Fruit fly (Drosophila melanogaster) whole organism, embryonic: ENCODE measurements around the gene ss.

Experiments
- ATbp ChIP-seq: fragments of 200-800 bp; sonication (Bioruptor generic); optimal IDR thresholded peaks from 2 replicates; lab custom pipeline; 2017; ENCODE audit warnings: missing biosample characterization, mild to moderate bottlenecking, missing genetic modification characterization, missing genetic modification reagents
- Abd-B ChIP-seq: fragments of 200-800 bp; sonication (Bioruptor generic); optimal IDR thresholded peaks from 2 replicates; lab custom pipeline; 2018; ENCODE audit warnings: missing biosample characterization, mild to moderate bottlenecking, missing genetic modification characterization, moderate library complexity
- Adf1 ChIP-seq: fragments of 200-800 bp; sonication (Bioruptor generic); IDR thresholded peaks from 2 replicates; pipeline ENCODE4 v1.3.6; 2022; ENCODE audit warnings: missing biosample characterization, missing genetic modification characterization
- Aef1 ChIP-seq: fragments of 200-800 bp; sonication (Bioruptor generic); IDR thresholded peaks from 3 replicates; pipeline ENCODE4 v1.3.6; 2022; ENCODE audit warnings: missing biosample characterization, missing genetic modification characterization
- B-H2 ChIP-seq: fragments of 200-800 bp; sonication (Bioruptor generic); optimal IDR thresholded peaks from 2 replicates; lab custom pipeline; 2018; ENCODE audit warnings: missing biosample characterization, mild to moderate bottlenecking, missing genetic modification characterization
- CG12299 ChIP-seq: fragments of 200-800 bp; sonication (Bioruptor generic); optimal IDR thresholded peaks from 2 replicates; lab custom pipeline; 2018; ENCODE audit warnings: missing biosample characterization, mild to moderate bottlenecking, missing genetic modification characterization
- CG13424 ChIP-seq: fragments of 200-800 bp; sonication (Bioruptor generic); optimal IDR thresholded peaks from 2 replicates; lab custom pipeline; 2019; ENCODE audit warnings: missing biosample characterization, mild to moderate bottlenecking, missing genetic modification characterization, moderate library complexity
- CG13775 ChIP-seq: fragments of 200-800 bp; sonication (Bioruptor generic); optimal IDR thresholded peaks from 3 replicates; lab custom pipeline; 2017; ENCODE audit warnings: missing biosample characterization, mild to moderate bottlenecking, missing genetic modification characterization
- CG15479 ChIP-seq: fragments of 200-800 bp; sonication (Bioruptor generic); optimal IDR thresholded peaks from 3 replicates; lab custom pipeline; 2019; ENCODE audit warnings: missing biosample characterization, mild to moderate bottlenecking, missing genetic modification characterization, moderate library complexity
- CG16779 ChIP-seq: fragments of 200-800 bp; sonication (Bioruptor generic); IDR thresholded peaks from 2 replicates; pipeline ENCODE4 v1.3.6; 2022; ENCODE audit warnings: missing biosample characterization, missing genetic modification characterization
- CG17912 ChIP-seq: fragments of 200-800 bp; sonication (Bioruptor generic); optimal IDR thresholded peaks from 2 replicates; lab custom pipeline; 2018; ENCODE audit warnings: missing biosample characterization, mild to moderate bottlenecking, missing genetic modification characterization
- CG18262 ChIP-seq: fragments of 200-800 bp; optimal IDR thresholded peaks from 3 replicates; lab custom pipeline; 2019; ENCODE audit warnings: missing biosample characterization, mild to moderate bottlenecking, missing genetic modification characterization, moderate library complexity
- CG2199 ChIP-seq: fragments of 200-800 bp; sonication (Bioruptor generic); IDR thresholded peaks from 3 replicates; pipeline ENCODE4 v1.3.6; 2022; ENCODE audit warnings: missing biosample characterization, missing genetic modification characterization
- CG2678 ChIP-seq: fragments of 200-800 bp; sonication (Bioruptor generic); optimal IDR thresholded peaks from 3 replicates; lab custom pipeline; 2019; ENCODE audit warnings: missing biosample characterization, mild to moderate bottlenecking, missing genetic modification characterization, moderate library complexity
- CG31441 ChIP-seq: fragments of 200-800 bp; sonication (Bioruptor generic); IDR thresholded peaks from 2 replicates; pipeline ENCODE4 v1.3.6; 2022; ENCODE audit warnings: missing biosample characterization, missing genetic modification characterization
- CG32772 ChIP-seq: fragments of 200-800 bp; sonication (Bioruptor generic); IDR thresholded peaks from 2 replicates; pipeline ENCODE4 v1.3.6; 2022; ENCODE audit warnings: missing biosample characterization, missing genetic modification characterization
- CG3407 ChIP-seq: fragments of 200-800 bp; sonication (Bioruptor generic); optimal IDR thresholded peaks from 2 replicates; lab custom pipeline; 2018; ENCODE audit warnings: missing biosample characterization, mild to moderate bottlenecking, missing genetic modification characterization
- CG4707 ChIP-seq: fragments of 200-800 bp; sonication (Bioruptor generic); optimal IDR thresholded peaks from 2 replicates; lab custom pipeline; 2018; ENCODE audit warnings: missing biosample characterization, mild to moderate bottlenecking, missing genetic modification characterization, moderate library complexity
- CG5953 ChIP-seq: fragments of 200-800 bp; sonication (Bioruptor generic); IDR thresholded peaks from 2 replicates; pipeline ENCODE4 v1.3.6; 2022; ENCODE audit warnings: missing biosample characterization, missing genetic modification characterization
- CG6175 ChIP-seq: fragments of 200-800 bp; sonication (Bioruptor generic); IDR thresholded peaks from 3 replicates; pipeline ENCODE4 v1.3.6; 2022; ENCODE audit warnings: missing biosample characterization, missing genetic modification characterization
- CG6854 ChIP-seq: fragments of 200-800 bp; sonication (Bioruptor generic); optimal IDR thresholded peaks from 3 replicates; lab custom pipeline; 2017; ENCODE audit warnings: missing biosample characterization, mild to moderate bottlenecking, missing genetic modification characterization
- CG7372 ChIP-seq: fragments of 200-800 bp; sonication (Bioruptor generic); IDR thresholded peaks from 2 replicates; pipeline ENCODE4 v1.3.6; 2022; ENCODE audit warnings: missing biosample characterization, missing genetic modification characterization
- CG9797 ChIP-seq: fragments of 200-800 bp; sonication (Bioruptor generic); optimal IDR thresholded peaks from 3 replicates; lab custom pipeline; 2018; ENCODE audit warnings: missing biosample characterization, mild to moderate bottlenecking, missing genetic modification characterization
- Dad ChIP-seq: fragments of 200-800 bp; sonication (Bioruptor generic); optimal IDR thresholded peaks from 3 replicates; lab custom pipeline; 2016; ENCODE audit warnings: missing biosample characterization, missing genetic modification characterization
- Eip74EF ChIP-seq, 2 experiments: fragments of 200-800 bp in 1 of 2; fragments of >200 bp in 1 of 2; sonication (Bioruptor generic) in 1 of 2; optimal IDR thresholded peaks; 2 replicates each; lab custom pipeline; 2017 to 2019; ENCODE audit warnings: missing biosample characterization in 2 of 2, missing genetic modification characterization in 2 of 2, mild to moderate bottlenecking in 1 of 2, moderate library complexity in 1 of 2
- Myb ChIP-seq: fragments of 200-800 bp; sonication (Bioruptor generic); optimal IDR thresholded peaks from 2 replicates; lab custom pipeline; 2016; ENCODE audit warnings: missing biosample characterization, missing genetic modification characterization
- Neu2 ChIP-seq: fragments of 200-800 bp; sonication (Bioruptor generic); optimal IDR thresholded peaks from 3 replicates; lab custom pipeline; 2016; ENCODE audit warnings: missing biosample characterization, missing genetic modification characterization, borderline replicate concordance
- Nf-YC ChIP-seq: fragments of 200-800 bp; optimal IDR thresholded peaks from 3 replicates; lab custom pipeline; 2019; ENCODE audit warnings: missing biosample characterization, mild to moderate bottlenecking, missing genetic modification characterization, moderate library complexity
- Pdp1 ChIP-seq, 2 experiments: fragments of 200-800 bp; sonication (Bioruptor generic); optimal IDR thresholded peaks; 3 replicates each; lab custom pipeline; 2016; ENCODE audit warnings: missing biosample characterization in 2 of 2, missing genetic modification characterization in 2 of 2, mild to moderate bottlenecking in 1 of 2, moderate library complexity in 1 of 2
- Ravus ChIP-seq: fragments of 200-800 bp; sonication (Bioruptor generic); IDR thresholded peaks from 2 replicates; pipeline ENCODE4 v1.3.6; 2022; ENCODE audit warnings: missing biosample characterization, missing genetic modification characterization
- Rx ChIP-seq: fragments of 200-800 bp; sonication (Bioruptor generic); IDR thresholded peaks from 2 replicates; pipeline ENCODE4 v1.3.6; 2022; ENCODE audit warnings: missing biosample characterization, missing genetic modification characterization
- Sox100B ChIP-seq: fragments of 200-800 bp; sonication (Bioruptor generic); optimal IDR thresholded peaks from 3 replicates; lab custom pipeline; 2018; ENCODE audit warnings: missing biosample characterization, mild to moderate bottlenecking, missing genetic modification characterization
- Sry-δ ChIP-seq: fragments of 200-800 bp; sonication (Bioruptor generic); optimal IDR thresholded peaks from 2 replicates; lab custom pipeline; 2016; ENCODE audit warnings: missing biosample characterization, missing genetic modification characterization
- Ssrp ChIP-seq: fragments of 200-800 bp; sonication (Bioruptor generic); optimal IDR thresholded peaks from 2 replicates; lab custom pipeline; 2018; ENCODE audit warnings: missing biosample characterization, mild to moderate bottlenecking, missing genetic modification characterization, moderate library complexity
- br ChIP-seq: fragments of >200 bp; optimal IDR thresholded peaks from 2 replicates; lab custom pipeline; 2017
- disco-r ChIP-seq: fragments of 200-800 bp; sonication (Bioruptor generic); optimal IDR thresholded peaks from 2 replicates; lab custom pipeline; 2016; ENCODE audit warnings: missing biosample characterization, missing genetic modification characterization
- en ChIP-seq: fragments of 200-800 bp; sonication (Bioruptor generic); optimal IDR thresholded peaks from 2 replicates; lab custom pipeline; 2016; ENCODE audit warnings: missing biosample characterization, missing genetic modification characterization
- esg ChIP-seq: fragments of 200-800 bp; sonication (Bioruptor generic); conservative IDR thresholded peaks from 2 replicates; pipeline ENCODE4 v1.3.6; 2022; ENCODE audit warnings: missing biosample characterization, missing genetic modification characterization
- gem ChIP-seq: fragments of 200-800 bp; sonication (Bioruptor generic); optimal IDR thresholded peaks from 2 replicates; lab custom pipeline; 2019; ENCODE audit warnings: missing biosample characterization, mild to moderate bottlenecking, missing genetic modification characterization, moderate library complexity
- hkb ChIP-seq, 2 experiments: fragments of 200-800 bp in 1 of 2; fragments of >200 bp in 1 of 2; sonication (Bioruptor generic) in 1 of 2; IDR thresholded peaks in 1 of 2; optimal IDR thresholded peaks in 1 of 2; 2 replicates each; pipeline versions ENCODE4 v1.3.6 to Lab custom; 2017 to 2022; ENCODE audit warnings: missing biosample characterization in 1 of 2, missing genetic modification characterization in 1 of 2
- jing ChIP-seq: fragments of 200-800 bp; sonication (Bioruptor generic); optimal IDR thresholded peaks from 2 replicates; lab custom pipeline; 2018; ENCODE audit warnings: missing biosample characterization, mild to moderate bottlenecking, missing genetic modification characterization
- lmd ChIP-seq: fragments of 200-800 bp; sonication (Bioruptor generic); IDR thresholded peaks from 2 replicates; pipeline ENCODE4 v1.3.6; 2022; ENCODE audit warnings: missing biosample characterization, missing genetic modification characterization
- pnt ChIP-seq: fragments of 200-800 bp; sonication (Bioruptor generic); optimal IDR thresholded peaks from 3 replicates; lab custom pipeline; 2016; ENCODE audit warnings: missing biosample characterization, missing genetic modification characterization
- psq ChIP-seq: fragments of 200-800 bp; sonication (Bioruptor generic); optimal IDR thresholded peaks from 2 replicates; lab custom pipeline; 2017; ENCODE audit warnings: missing biosample characterization, missing genetic modification characterization
- run ChIP-seq: fragments of 200-800 bp; sonication (Bioruptor generic); optimal IDR thresholded peaks from 3 replicates; lab custom pipeline; 2018; ENCODE audit warnings: missing biosample characterization, mild to moderate bottlenecking, missing genetic modification characterization
- sna ChIP-seq: fragments of 200-800 bp; sonication (Bioruptor generic); IDR thresholded peaks from 2 replicates; pipeline ENCODE4 v1.3.6; 2022; ENCODE audit warnings: missing biosample characterization, missing genetic modification characterization; ENCODE audit not compliant: partially characterized antibody
- so ChIP-seq: fragments of 200-800 bp; sonication (Bioruptor generic); IDR thresholded peaks from 3 replicates; pipeline ENCODE4 v1.3.6; 2022; ENCODE audit warnings: missing biosample characterization, missing genetic modification characterization
- tgo ChIP-seq: fragments of 200-800 bp; sonication (Bioruptor generic); IDR thresholded peaks from 3 replicates; pipeline ENCODE4 v1.3.6; 2022; ENCODE audit warnings: missing biosample characterization, missing genetic modification characterization
- z ChIP-seq: fragments of 200-800 bp; sonication (Bioruptor generic); IDR thresholded peaks from 3 replicates; pipeline ENCODE4 v1.3.6; 2022; ENCODE audit warnings: missing biosample characterization, missing genetic modification characterization

Gene ss

DNA sequence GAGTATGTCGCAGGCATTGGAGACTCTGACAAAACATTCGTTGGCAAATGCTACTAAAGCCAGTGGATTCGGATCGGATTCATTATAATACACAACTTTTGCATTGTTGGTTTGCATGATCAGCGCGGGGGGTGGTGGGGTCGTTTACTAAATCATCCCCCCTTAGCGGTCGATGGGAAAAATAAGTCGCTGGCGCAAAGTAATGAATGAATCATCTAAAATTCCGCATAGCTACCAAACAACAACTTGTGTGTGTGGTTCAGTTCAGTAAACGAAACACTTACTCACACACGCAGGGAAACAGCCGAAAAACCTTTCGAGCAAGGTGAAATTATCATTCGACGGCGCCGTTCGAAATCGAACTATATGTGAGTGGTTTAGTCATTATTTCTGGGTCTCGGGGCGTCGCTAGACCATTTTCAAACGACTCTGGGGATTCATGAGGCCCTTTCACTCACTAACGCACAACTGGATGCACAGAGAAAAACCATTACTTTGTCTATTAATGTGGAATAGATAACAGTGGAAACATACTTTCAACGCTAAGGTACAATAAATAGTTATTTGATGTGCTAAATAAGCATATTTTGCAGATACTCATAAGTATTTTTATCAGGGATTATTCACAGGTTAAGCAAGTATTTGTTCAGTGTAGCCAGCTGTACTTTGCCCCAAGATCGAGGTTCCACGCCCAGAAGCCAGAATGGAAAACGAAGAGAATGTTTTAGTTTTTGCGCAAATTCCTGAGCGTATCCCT lies 45.1 kb upstream of the ss start (continued):
- TF ChIP-seq CG17912 (no peak), Nf-YC (no peak), Adf1 (no peak), tgo (GFP tag; lab: Robert Waterston, UW) (peak; percentile 73), gem (tag; lab: Kevin White, UChicago) (peak; percentile 85), disco-r (peak; percentile 50), Sry-δ (GFP tag; lab: Kevin White, UChicago) (no peak), CG4707 (GFP tag; lab: Kevin White, UChicago) (peak; percentile 81), Aef1 (GFP tag; lab: Robert Waterston, UW) (peak; percentile 72), CG16779 (GFP tag; lab: Robert Waterston, UW) (0 out of 2 replicates have a peak, but pooled peaks have one; percentile 20), psq (GFP tag; lab: Kevin White, UChicago) (no peak), CG2199 (GFP tag; lab: Robert Waterston, UW) (peak; percentile 94), Ravus (GFP tag; lab: Robert Waterston, UW) (peak; percentile 51), Neu2 (GFP tag; lab: Kevin White, UChicago) (no peak), CG5953 (GFP tag; lab: Robert Waterston, UW) (peak; percentile 70), CG3407 (GFP tag; lab: Kevin White, UChicago) (peak; percentile 48), Ssrp (peak; percentile 75), Abd-B (peak; percentile 42), Eip74EF (GFP tag; optimal IDR thresholded peaks at IDR 0.05; lab: Kevin White, UChicago) (peak in 1 of 2 experiments; percentile 34), CG12299 (tag; lab: Kevin White, UChicago) (peak; percentile 54), esg (GFP tag; lab: Robert Waterston, UW) (peak; percentile 80), B-H2 (GFP tag; lab: Kevin White, UChicago) (no peak), en (GFP tag; lab: Kevin White, UChicago) (peak; percentile 63), CG9797 (GFP tag; lab: Kevin White, UChicago) (no peak), z (peak; percentile 64; the same call in 2 of the 3 replicates), jing (GFP tag; lab: Kevin White, UChicago) (peak; percentile 81), sna (no peak), pnt (GFP tag; lab: Kevin White, UChicago) (peak; percentile 82), CG31441 (GFP tag; lab: Robert Waterston, UW) (peak; percentile 82), CG15479 (GFP tag; lab: Kevin White, UChicago) (no peak), ATbp (GFP tag; lab: Kevin White, UChicago) (peak; percentile 79), so (GFP tag; lab: Robert Waterston, UW) (peak; percentile 59; the same call in 2 of the 3 replicates), CG13775 (GFP tag; lab: Kevin White, UChicago) (peak; percentile 49), run (tag; lab: Kevin White, UChicago) (peak; percentile 35), Dad (GFP tag; lab: Kevin White, UChicago) (peak; percentile 30), CG6854 (GFP tag; lab: Kevin White, UChicago) (no peak), CG18262 (tag; lab: Kevin White, UChicago) (peak; percentile 82), CG13424 (tag; lab: Kevin White, UChicago) (peak; percentile 29), Rx (GFP tag; lab: Robert Waterston, UW) (peak; percentile 86), Pdp1 (GFP tag; optimal IDR thresholded peaks at IDR 0.05; lab: Kevin White, UChicago) (peak in 1 of 2 experiments; percentile 22), CG2678 (peak; percentile 65), hkb (optimal IDR thresholded peaks at IDR 0.05; lab: Kevin White, UChicago) (no peak), hkb (GFP tag; IDR thresholded peaks at IDR 0.05; lab: Robert Waterston, UW) (peak; percentile 79), br (lab: Kevin White, UChicago) (no peak), CG6175 (GFP tag; lab: Robert Waterston, UW) (0 out of 3 replicates have a peak, but pooled peaks have one; percentile 16), Sox100B (no peak), CG32772 (GFP tag; lab: Robert Waterston, UW) (peak; percentile 91), Myb (GFP tag; lab: Kevin White, UChicago) (peak; percentile 21), lmd (peak; percentile 82), CG7372 (GFP tag; lab: Robert Waterston, UW) (peak; percentile 71; the same call in 1 of the 2 replicates)
